Worm (Caenorhabditis elegans) whole organism, L1 larva: ENCODE data around the gene ugt-15.

Experiments
- fkh-8 ChIP-seq: sonication (generic microtip); optimal IDR thresholded peaks from 2 replicates; lab custom pipeline; 2016; ENCODE audit warnings: mild to moderate bottlenecking, missing genetic modification characterization, missing compliant biosample characterization
- pag-3 ChIP-seq: sonication (generic microtip); optimal IDR thresholded peaks from 2 replicates; lab custom pipeline; 2017; ENCODE audit warnings: missing genetic modification characterization, mild to moderate bottlenecking, missing compliant biosample characterization, antibody characterized with exemption, borderline replicate concordance; ENCODE audit not compliant: insufficient read depth

- no peak for TF ChIP-seq pag-3 (tag; lab: Kevin White, UChicago)
- no peak for TF ChIP-seq fkh-8 (tag; lab: Kevin White, UChicago)
Measured at ce11 chrV:12827219-12827618, at the start of gene ugt-15.
